Worm (Caenorhabditis elegans): Measurements from ENCODE around the gene pgp-3.

DNA sequence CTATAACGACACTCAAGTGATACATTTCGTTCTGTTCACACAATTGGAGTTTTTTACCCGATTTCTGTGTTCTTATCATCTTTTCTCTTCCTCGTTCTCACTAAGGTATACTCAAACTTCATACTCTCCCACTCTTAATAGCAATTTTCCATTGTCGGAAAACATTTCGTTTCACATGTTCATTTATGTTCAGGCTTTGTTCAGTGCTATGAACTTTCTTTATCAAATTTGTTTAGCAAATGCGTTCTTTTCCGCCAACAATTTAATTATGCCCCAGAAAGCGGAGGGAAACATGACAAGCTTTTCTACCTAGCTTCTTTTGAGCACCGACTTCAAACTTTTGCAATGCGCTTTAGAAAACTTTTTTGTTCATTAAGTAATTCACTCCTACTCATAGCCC lies 6.5 kb upstream of the pgp-3 start:
- TF ChIP-seq ama-1 (optimal IDR thresholded peaks at IDR 0.05) (no peak), ceh-19 (GFP tag; optimal IDR thresholded peaks at IDR 0.05) (no peak), npax-4 (tag; optimal IDR thresholded peaks at IDR 0.05) (no peak), nhr-11 (tag; optimal IDR thresholded peaks at IDR 0.05) (no peak), unc-86 (tag; optimal IDR thresholded peaks at IDR 0.05) (no peak), pqm-1 (tag; optimal IDR thresholded peaks at IDR 0.05) (no peak), pha-4 (tag; optimal IDR thresholded peaks at IDR 0.05) (no peak), pha-2 (tag; optimal IDR thresholded peaks at IDR 0.05) (no peak), ahr-1 (tag; optimal IDR thresholded peaks at IDR 0.05) (no peak), madf-2 (tag; optimal IDR thresholded peaks at IDR 0.05) (no peak), lin-11 (tag; optimal IDR thresholded peaks at IDR 0.05) (no peak), ttx-3 (tag; optimal IDR thresholded peaks at IDR 0.05) (no peak), hlh-13 (GFP tag; optimal IDR thresholded peaks at IDR 0.05) (no peak)

Data from whole organism, late embryonic.